Fruit fly (Drosophila melanogaster): ENCODE measurements around the gene OdsH.

- no peak for TF ChIP-seq CG8478 (optimal IDR thresholded peaks at IDR 0.05)
- no peak for TF ChIP-seq psq (optimal IDR thresholded peaks at IDR 0.05)
- TF ChIP-seq Dll (optimal IDR thresholded peaks at IDR 0.05) = no peak
- TF ChIP-seq usp (GFP tag; optimal IDR thresholded peaks at IDR 0.05) = no peak
- TF ChIP-seq EcR (GFP tag; optimal IDR thresholded peaks at IDR 0.05) = no peak
Observed at dm6 chrX:17814783-17815182, 24.0 kb downstream of the OdsH start.
